Fruit fly (Drosophila melanogaster): ENCODE data around the gene hzg.

DNA sequence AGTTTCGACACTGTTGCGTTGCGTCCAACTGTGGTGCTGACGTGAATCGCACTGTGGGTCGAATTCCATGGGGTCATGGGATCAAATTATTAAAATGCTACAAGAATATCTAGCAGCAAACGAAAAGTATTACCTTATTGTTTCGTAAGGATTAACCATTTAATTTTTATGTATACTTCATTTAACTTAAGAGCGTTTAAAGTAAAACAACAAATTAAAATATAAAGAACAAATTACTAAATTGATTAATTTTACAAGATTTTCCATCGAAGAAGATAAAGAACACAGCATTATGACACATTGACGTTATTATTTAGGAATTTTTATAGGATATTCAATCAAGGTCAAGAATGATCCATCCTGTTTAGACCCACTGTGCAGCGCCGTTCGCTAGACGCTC lies 49.6 kb upstream of the hzg start:
- no peak for TF ChIP-seq cic (GFP tag; optimal IDR thresholded peaks at IDR 0.05)
- TF ChIP-seq Mnt (GFP tag; optimal IDR thresholded peaks at IDR 0.05): no peak
- TF ChIP-seq Hr96 (GFP tag; optimal IDR thresholded peaks at IDR 0.05): no peak
- TF ChIP-seq kay (GFP tag; ENCODE audit: borderline replicate concordance): no peak
- TF ChIP-seq CG14711 (tag; optimal IDR thresholded peaks at IDR 0.05): peak; percentile 2
- no peak for TF ChIP-seq CG1620 (GFP tag; optimal IDR thresholded peaks at IDR 0.05)
- TF ChIP-seq Clk (GFP tag; optimal IDR thresholded peaks at IDR 0.05): no peak
